Fruit fly (Drosophila melanogaster): ENCODE data around the gene CG42831.

Gene CG42831

dm6 chr3L:10793889-10794478 is 20.6 kb upstream of the CG42831 start (continued):
- TF ChIP-seq CG4854 (GFP tag; optimal IDR thresholded peaks at IDR 0.05): no peak

- TF ChIP-seq CG1603 (tag; optimal IDR thresholded peaks at IDR 0.05) (no peak), CG6654 (GFP tag; optimal IDR thresholded peaks at IDR 0.05) (no peak), ttk (GFP tag; IDR thresholded peaks at IDR 0.05) (no peak), Hr3 (GFP tag; optimal IDR thresholded peaks at IDR 0.05) (peak; percentile 8), CG12299 (tag; optimal IDR thresholded peaks at IDR 0.05) (no peak), zfh2 (GFP tag; optimal IDR thresholded peaks at IDR 0.05) (no peak), C15 (GFP tag; IDR thresholded peaks at IDR 0.05) (no peak), CG7839 (tag; optimal IDR thresholded peaks at IDR 0.05) (peak; percentile 45), gem (tag; optimal IDR thresholded peaks at IDR 0.05) (peak; percentile 66), Dbx (GFP tag; IDR thresholded peaks at IDR 0.05) (no peak), CG10209 (GFP tag; optimal IDR thresholded peaks at IDR 0.05) (peak; percentile 10), CG13624 (GFP tag; optimal IDR thresholded peaks at IDR 0.05) (peak; percentile 3), Med (GFP tag) (peak; percentile 9), Hmr (GFP tag; optimal IDR thresholded peaks at IDR 0.05) (peak; percentile 7), CG12391 (tag; optimal IDR thresholded peaks at IDR 0.05) (no peak), Kr (GFP tag; optimal IDR thresholded peaks at IDR 0.05) (no peak), CG10321 (GFP tag; IDR thresholded peaks at IDR 0.05) (no peak), grau (tag; optimal IDR thresholded peaks at IDR 0.05) (peak; percentile 47), CG9876 (GFP tag; optimal IDR thresholded peaks at IDR 0.05) (no peak), CG30403 (GFP tag; optimal IDR thresholded peaks at IDR 0.05) (peak; percentile 35), dpn (GFP tag; optimal IDR thresholded peaks at IDR 0.05) (peak in 1 of 2 experiments; percentile 35), lmd (GFP tag; IDR thresholded peaks at IDR 0.05) (peak; percentile 21; the same call in 1 of the 2 replicates), zfh1 (GFP tag; IDR thresholded peaks at IDR 0.05) (0 out of 3 replicates have a peak, but pooled peaks have one; percentile 6), unpg (GFP tag; optimal IDR thresholded peaks at IDR 0.05) (no peak), CG4707 (GFP tag; optimal IDR thresholded peaks at IDR 0.05) (no peak), CG8924 (tag; optimal IDR thresholded peaks at IDR 0.05) (peak; percentile 23), CG11695 (GFP tag; IDR thresholded peaks at IDR 0.05) (0 out of 3 replicates have a peak, but pooled peaks have one; percentile 40), CG7963 (GFP tag; IDR thresholded peaks at IDR 0.05; ENCODE audit: partially characterized antibody) (no peak), Oli (tag; optimal IDR thresholded peaks at IDR 0.05) (peak; percentile 41), HHEX (GFP tag; optimal IDR thresholded peaks at IDR 0.05) (no peak), Hr51 (GFP tag; optimal IDR thresholded peaks at IDR 0.05) (peak in 1 of 2 experiments; percentile 41), tgo (GFP tag; IDR thresholded peaks at IDR 0.05) (0 out of 3 replicates have a peak, but pooled peaks have one; percentile 15), Sox102F (GFP tag; optimal IDR thresholded peaks at IDR 0.05) (peak; percentile 19), CG17361 (GFP tag; IDR thresholded peaks at IDR 0.05) (0 out of 3 replicates have a peak, but pooled peaks have one; percentile 34), CG31441 (GFP tag; IDR thresholded peaks at IDR 0.05) (0 out of 2 replicates have a peak, but pooled peaks have one; percentile 12), row (GFP tag; IDR thresholded peaks at IDR 0.05) (peak; percentile 17; the same call in 1 of the 3 replicates), fd3F (GFP tag; optimal IDR thresholded peaks at IDR 0.05) (peak; percentile 20), bcd (GFP tag; optimal IDR thresholded peaks at IDR 0.05) (peak; percentile 23), dmrt99B (tag; optimal IDR thresholded peaks at IDR 0.05) (peak; percentile 36), sens (GFP tag) (peak; percentile 59), CG2120 (GFP tag; optimal IDR thresholded peaks at IDR 0.05) (peak; percentile 49), CG7556 (GFP tag; optimal IDR thresholded peaks at IDR 0.05) (peak; percentile 27), HLH54F (GFP tag; optimal IDR thresholded peaks at IDR 0.05) (peak; percentile 4), gt (GFP tag; IDR thresholded peaks at IDR 0.05) (no peak), slbo (GFP tag; IDR thresholded peaks at IDR 0.05) (0 out of 2 replicates have a peak, but pooled peaks have one; percentile 13), Hsf (GFP tag; optimal IDR thresholded peaks at IDR 0.05) (no peak), nau (GFP tag; optimal IDR thresholded peaks at IDR 0.05) (no peak)
Measured at dm6 chr3L:10795911-10796310, 18.7 kb upstream of the CG42831 start.

All from whole organism, embryonic.